Worm (Caenorhabditis elegans): ENCODE results near the gene F49E12.10.

The F49E12.10 gene

ce11 chrII:8382880-8383279 is 8.0 kb upstream of the F49E12.10 start:
- no peak for TF ChIP-seq repo-1 (tag; optimal IDR thresholded peaks at IDR 0.05)
- TF ChIP-seq K12H6.12 (tag; optimal IDR thresholded peaks at IDR 0.05), result no peak
- TF ChIP-seq attf-5 (GFP tag; optimal IDR thresholded peaks at IDR 0.05), result no peak
- TF ChIP-seq pha-4 (tag; optimal IDR thresholded peaks at IDR 0.05), result peak; percentile 83
- TF ChIP-seq K11D2.4 (GFP tag; IDR thresholded peaks at IDR 0.05), result no peak
- peak; percentile 34 for TF ChIP-seq ztf-22 (GFP tag; optimal IDR thresholded peaks at IDR 0.05)
- TF ChIP-seq nhr-80 (tag; optimal IDR thresholded peaks at IDR 0.05), result peak; percentile 89
- no peak for TF ChIP-seq attf-3 (GFP tag; conservative IDR thresholded peaks at IDR 0.05)
- TF ChIP-seq atf-7 (tag; optimal IDR thresholded peaks at IDR 0.05), result peak; percentile 78
- TF ChIP-seq snpc-1.3 (tag; optimal IDR thresholded peaks at IDR 0.05; ENCODE audit: insufficient read depth), result no peak
- TF ChIP-seq unc-62 (GFP tag; optimal IDR thresholded peaks at IDR 0.05), result peak; percentile 57
- no peak for TF ChIP-seq ztf-18 (tag; optimal IDR thresholded peaks at IDR 0.05)

- TF ChIP-seq B0261.1 (tag; optimal IDR thresholded peaks at IDR 0.05), result no peak
- no peak for TF ChIP-seq dox-1 (GFP tag; IDR thresholded peaks at IDR 0.05)
- peak; percentile 93 for TF ChIP-seq nhr-80 (tag; optimal IDR thresholded peaks at IDR 0.05)
- peak; percentile 9 for TF ChIP-seq atf-7 (tag; optimal IDR thresholded peaks at IDR 0.05)
These were observed 6.5 kb upstream of the F49E12.10 start for ce11 chrII:8384344-8384743.

- peak; percentile 6 for TF ChIP-seq nhr-80 (tag; optimal IDR thresholded peaks at IDR 0.05)
- TF ChIP-seq rpc-1 (optimal IDR thresholded peaks at IDR 0.05), result no peak
- TF ChIP-seq rpc-1 (tag; optimal IDR thresholded peaks at IDR 0.05), result no peak
These were observed 5.3 kb upstream of the F49E12.10 start for ce11 chrII:8385561-8385960.

ce11 chrII:8386897-8387296 is 4.0 kb upstream of the F49E12.10 start:
- TF ChIP-seq atf-7 (tag; optimal IDR thresholded peaks at IDR 0.05) (peak; percentile 76), dox-1 (GFP tag; IDR thresholded peaks at IDR 0.05) (peak; percentile 32; the same call in 1 of the 2 replicates), nhr-80 (tag; optimal IDR thresholded peaks at IDR 0.05) (peak; percentile 74), mcd-1 (GFP tag; IDR thresholded peaks at IDR 0.05) (no peak)

- no peak for TF ChIP-seq attf-3 (GFP tag; conservative IDR thresholded peaks at IDR 0.05)
- no peak for TF ChIP-seq hlh-12 (tag; optimal IDR thresholded peaks at IDR 0.05)
- no peak for TF ChIP-seq ztf-25 (GFP tag; IDR thresholded peaks at IDR 0.05)
- peak; percentile 73 for TF ChIP-seq ets-4 (GFP tag; optimal IDR thresholded peaks at IDR 0.05)
- no peak for TF ChIP-seq snpc-1.1 (tag; optimal IDR thresholded peaks at IDR 0.05; ENCODE audit: insufficient read depth)
- peak; percentile 69 for TF ChIP-seq ztf-22 (GFP tag; optimal IDR thresholded peaks at IDR 0.05)
- TF ChIP-seq nhr-90 (tag; optimal IDR thresholded peaks at IDR 0.05), result peak; percentile 27
- no peak for TF ChIP-seq zim-3 (tag; optimal IDR thresholded peaks at IDR 0.05)
- TF ChIP-seq F22D6.2 (tag; optimal IDR thresholded peaks at IDR 0.05), result peak; percentile 24
- peak; percentile 2 for TF ChIP-seq lin-40 (tag; optimal IDR thresholded peaks at IDR 0.05)
- peak; percentile 57 for TF ChIP-seq atf-7 (tag; optimal IDR thresholded peaks at IDR 0.05)
- 0 out of 2 replicates have a peak, but pooled peaks have one; percentile 25 for TF ChIP-seq B0336.3 (GFP tag; IDR thresholded peaks at IDR 0.05)
- TF ChIP-seq tbp1 (GFP tag; optimal IDR thresholded peaks at IDR 0.05), result no peak
- TF ChIP-seq let-607 (tag; optimal IDR thresholded peaks at IDR 0.05), result peak in 1 of 2 experiments; percentile 40
- TF ChIP-seq nfyb-1 (GFP tag; IDR thresholded peaks at IDR 0.05), result 0 out of 2 replicates have a peak, but pooled peaks have one; percentile 27
- peak; percentile 96 for TF ChIP-seq nhr-80 (tag; optimal IDR thresholded peaks at IDR 0.05)
These were observed 2.8 kb upstream of the F49E12.10 start, which contains the start of gene drd-1 for ce11 chrII:8388001-8388513. TSS of gene drd-1 (plus strand) at chrII:8388051.

- TF ChIP-seq pbrm-1 (GFP tag; IDR thresholded peaks at IDR 0.05) (no peak), ztf-28 (GFP tag; IDR thresholded peaks at IDR 0.05) (no peak), zfh-2 (GFP tag; conservative IDR thresholded peaks at IDR 0.05) (no peak), repo-1 (tag; optimal IDR thresholded peaks at IDR 0.05) (no peak), hmg-1.2 (GFP tag; IDR thresholded peaks at IDR 0.05) (no peak), tlf-1 (GFP tag; optimal IDR thresholded peaks at IDR 0.05) (no peak), nhr-179 (tag; optimal IDR thresholded peaks at IDR 0.05) (no peak), sdz-38 (tag; optimal IDR thresholded peaks at IDR 0.05) (no peak), tbx-9 (tag; optimal IDR thresholded peaks at IDR 0.05; ENCODE audit: borderline replicate concordance) (no peak), Y67H2A.10 (GFP tag; conservative IDR thresholded peaks at IDR 0.05) (no peak), nhr-120 (GFP tag; IDR thresholded peaks at IDR 0.05) (no peak), ztf-26 (tag; optimal IDR thresholded peaks at IDR 0.05) (no peak), ztf-3 (GFP tag; optimal IDR thresholded peaks at IDR 0.05) (no peak)
These were observed 1.4 kb downstream of the F49E12.10 start for ce11 chrII:8392215-8392614.

All from whole organism, young adult.